Worm (Caenorhabditis elegans) whole organism, L2 larva: ENCODE results near the gene T27D12.1.

Experiments
- C34F6.9 ChIP-seq: fragments of 150-350 bp; optimal IDR thresholded peaks from 2 replicates; lab custom pipeline; 2014; ENCODE audit warnings: missing biosample characterization, missing genetic modification characterization
- R02D3.7 ChIP-seq: fragments of 150-350 bp; optimal IDR thresholded peaks from 2 replicates; lab custom pipeline; 2014; ENCODE audit warnings: missing biosample characterization, missing genetic modification characterization
- ZK546.5 ChIP-seq: sonication (generic microtip); optimal IDR thresholded peaks from 2 replicates; lab custom pipeline; 2017; ENCODE audit warnings: missing biosample characterization, missing genetic modification characterization
- aly-2 ChIP-seq: fragments of 150-350 bp; optimal IDR thresholded peaks from 2 replicates; lab custom pipeline; 2014; ENCODE audit warnings: missing biosample characterization, missing genetic modification characterization
- ama-1 ChIP-seq: fragments of 150-350 bp; optimal IDR thresholded peaks from 2 replicates; lab custom pipeline; 2018; ENCODE audit warnings: inconsistent platforms
- blmp-1 ChIP-seq: sonication (generic microtip); optimal IDR thresholded peaks from 2 replicates; lab custom pipeline; 2017; ENCODE audit warnings: missing genetic modification characterization, mild to moderate bottlenecking, missing compliant biosample characterization, antibody characterized with exemption, moderate library complexity; ENCODE audit not compliant: insufficient read depth
- ceh-16 ChIP-seq: fragments of 150-350 bp; optimal IDR thresholded peaks from 2 replicates; lab custom pipeline; 2014; ENCODE audit warnings: missing biosample characterization, missing genetic modification characterization
- ceh-82 ChIP-seq: fragments of 150-350 bp; optimal IDR thresholded peaks from 2 replicates; lab custom pipeline; 2014; ENCODE audit warnings: missing biosample characterization, missing genetic modification characterization
- crh-2 ChIP-seq: sonication (generic microtip); optimal IDR thresholded peaks from 2 replicates; lab custom pipeline; 2017; ENCODE audit warnings: missing biosample characterization, missing genetic modification characterization
- dmd-4 ChIP-seq: sonication (generic microtip); optimal IDR thresholded peaks from 2 replicates; lab custom pipeline; 2017; ENCODE audit warnings: missing biosample characterization, missing genetic modification characterization
- elt-1 ChIP-seq: fragments of 150-350 bp; optimal IDR thresholded peaks from 2 replicates; lab custom pipeline; 2014; ENCODE audit warnings: missing biosample characterization, missing genetic modification characterization
- elt-3 ChIP-seq: sonication (generic microtip); optimal IDR thresholded peaks from 2 replicates; lab custom pipeline; 2017; ENCODE audit warnings: missing biosample characterization, missing genetic modification characterization
- lin-11 ChIP-seq: fragments of 150-350 bp; sonication (generic microtip); optimal IDR thresholded peaks from 2 replicates; lab custom pipeline; 2014; ENCODE audit warnings: missing biosample characterization, missing genetic modification characterization, inconsistent platforms, mixed read lengths
- lin-13 ChIP-seq: fragments of 150-350 bp; optimal IDR thresholded peaks from 2 replicates; lab custom pipeline; 2014; ENCODE audit warnings: missing biosample characterization, missing genetic modification reagents, missing genetic modification characterization
- lsy-2 ChIP-seq, 2 experiments: fragments of 150-350 bp in 1 of 2; sonication (generic microtip) in 1 of 2; optimal IDR thresholded peaks; 2 replicates each; lab custom pipeline; 2014 to 2017; ENCODE audit warnings: missing biosample characterization in 2 of 2, missing genetic modification characterization in 2 of 2
- mbf-1 ChIP-seq: sonication (generic microtip); optimal IDR thresholded peaks from 2 replicates; lab custom pipeline; 2017; ENCODE audit warnings: missing biosample characterization, missing genetic modification characterization
- mdl-1 ChIP-seq, 2 experiments: fragments of 150-350 bp in 1 of 2; sonication (generic microtip) in 1 of 2; optimal IDR thresholded peaks; 2 replicates each; lab custom pipeline; 2017; ENCODE audit warnings: missing biosample characterization in 2 of 2, missing genetic modification characterization in 2 of 2
- nhr-10 ChIP-seq: sonication (generic microtip); optimal IDR thresholded peaks from 2 replicates; lab custom pipeline; 2017; ENCODE audit warnings: missing biosample characterization, missing genetic modification characterization
- nhr-237 ChIP-seq: fragments of 150-350 bp; optimal IDR thresholded peaks from 2 replicates; lab custom pipeline; 2014; ENCODE audit warnings: missing biosample characterization, missing genetic modification characterization
- nhr-25 ChIP-seq: fragments of 150-350 bp; sonication (generic microtip); optimal IDR thresholded peaks from 3 replicates; lab custom pipeline; 2014; ENCODE audit warnings: missing biosample characterization, missing genetic modification characterization
- nhr-6 ChIP-seq: fragments of 150-350 bp; optimal IDR thresholded peaks from 2 replicates; lab custom pipeline; 2014; ENCODE audit warnings: missing biosample characterization, missing genetic modification characterization
- nhr-77 ChIP-seq: fragments of 150-350 bp; optimal IDR thresholded peaks from 2 replicates; lab custom pipeline; 2014; ENCODE audit warnings: missing biosample characterization, missing genetic modification characterization
- peb-1 ChIP-seq: fragments of 150-350 bp; optimal IDR thresholded peaks from 2 replicates; lab custom pipeline; 2014; ENCODE audit warnings: missing biosample characterization, missing genetic modification characterization
- sem-4 ChIP-seq: fragments of 150-350 bp; optimal IDR thresholded peaks from 2 replicates; lab custom pipeline; 2014; ENCODE audit warnings: missing biosample characterization, missing genetic modification reagents, missing genetic modification characterization
- sma-3 ChIP-seq: sonication (generic microtip); optimal IDR thresholded peaks from 2 replicates; lab custom pipeline; 2016; ENCODE audit warnings: missing genetic modification reagents, missing genetic modification characterization, missing compliant biosample characterization
- sma-9 ChIP-seq, 2 experiments: fragments of 150-350 bp in 1 of 2; sonication (generic microtip) in 1 of 2; optimal IDR thresholded peaks; 2 replicates each; lab custom pipeline; 2014 to 2016; ENCODE audit warnings: missing genetic modification characterization in 2 of 2, mild to moderate bottlenecking in 1 of 2, missing biosample characterization in 1 of 2, missing compliant biosample characterization in 1 of 2, missing genetic modification reagents in 1 of 2, moderate library complexity in 1 of 2
- unc-55 ChIP-seq: fragments of 150-350 bp; sonication (generic microtip); optimal IDR thresholded peaks from 3 replicates; lab custom pipeline; 2014; ENCODE audit warnings: missing biosample characterization, missing genetic modification reagents, missing genetic modification characterization
- unc-62 ChIP-seq: fragments of 150-350 bp; optimal IDR thresholded peaks from 2 replicates; lab custom pipeline; 2014; ENCODE audit warnings: missing biosample characterization, missing genetic modification reagents, missing genetic modification characterization
- zag-1 ChIP-seq: fragments of 150-350 bp; optimal IDR thresholded peaks from 2 replicates; lab custom pipeline; 2014; ENCODE audit warnings: missing biosample characterization, missing genetic modification characterization
- ztf-1 ChIP-seq: fragments of 200-800 bp; sonication (Bioruptor generic); conservative IDR thresholded peaks from 2 replicates; pipeline ENCODE4 v1.3.6; 2022; ENCODE audit warnings: missing genetic modification characterization, missing compliant biosample characterization
- ztf-4 ChIP-seq: fragments of 150-350 bp; optimal IDR thresholded peaks from 2 replicates; lab custom pipeline; 2014; ENCODE audit warnings: missing biosample characterization, missing genetic modification characterization

Gene T27D12.1

DNA sequence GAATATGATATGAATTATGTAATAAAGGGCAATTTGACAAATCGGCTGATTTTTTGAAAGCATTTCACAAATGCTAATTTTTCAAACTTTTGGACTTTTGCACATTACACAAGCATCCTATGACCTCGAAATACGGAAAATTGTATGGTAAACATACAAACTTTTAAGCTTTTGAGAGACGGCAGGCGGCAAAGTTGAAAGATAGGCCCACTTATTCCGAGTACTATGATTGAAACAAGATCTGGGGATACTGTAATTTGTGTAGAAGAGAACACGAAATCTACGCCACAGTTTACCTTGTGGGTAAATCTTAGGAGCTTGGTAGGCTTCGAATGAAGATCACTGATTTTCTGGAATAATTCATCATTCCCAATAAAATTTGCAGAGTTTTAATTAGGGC is 41.2 kb downstream of the T27D12.1 start, which contains the start of gene ZK930.6:
ZK930.6 (plus strand) TSS at position 301 of the 400 bp plus-strand sequence.
- TF ChIP-seq aly-2 (tag; lab: Kevin White, UChicago) (no peak), R02D3.7 (tag; lab: Kevin White, UChicago) (no peak), peb-1 (tag; lab: Kevin White, UChicago) (no peak)
- TF ChIP-seq, all 48 proteins: peak for 0

DNA sequence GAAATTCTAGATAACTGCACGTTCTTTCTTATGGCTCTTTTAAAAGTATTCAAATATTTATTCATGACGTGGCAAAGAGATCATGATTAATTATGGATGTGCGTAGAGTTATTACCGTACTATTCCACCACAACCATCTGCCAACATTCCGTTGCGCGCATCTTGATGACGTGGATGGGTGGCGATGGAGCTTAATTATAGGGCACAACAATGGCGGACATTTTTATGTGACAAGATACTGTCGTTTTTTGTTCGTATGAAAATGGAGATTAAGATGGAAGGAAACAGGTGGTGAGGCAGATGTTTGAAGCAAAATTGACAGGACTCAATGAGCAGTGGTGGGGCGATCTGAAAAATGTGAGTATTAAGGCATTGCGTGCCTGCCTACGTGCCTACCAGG is 45.3 kb downstream of the T27D12.1 start:
- no peak for TF ChIP-seq unc-62 (GFP tag; lab: Kevin White, UChicago)
- no peak for TF ChIP-seq unc-55 (GFP tag; lab: Kevin White, UChicago)
- no peak for TF ChIP-seq elt-3 (tag; lab: Kevin White, UChicago)
- no peak for TF ChIP-seq lin-11 (tag; lab: Kevin White, UChicago)
- TF ChIP-seq crh-2 (tag; lab: Kevin White, UChicago) = no peak
- no peak for TF ChIP-seq nhr-237 (tag; lab: Kevin White, UChicago)
- TF ChIP-seq sma-9 (GFP tag; optimal IDR thresholded peaks at IDR 0.05; lab: Kevin White, UChicago) = no peak
- TF ChIP-seq sma-9 (tag; optimal IDR thresholded peaks at IDR 0.05; lab: Kevin White, UChicago) = no peak
- no peak for TF ChIP-seq nhr-77 (tag; lab: Kevin White, UChicago)
- no peak for TF ChIP-seq ztf-1 (GFP tag; lab: Robert Waterston, UW)
- TF ChIP-seq sma-3 (GFP tag; lab: Kevin White, UChicago) = no peak
- no peak for TF ChIP-seq nhr-6 (tag; lab: Kevin White, UChicago)
- no peak for TF ChIP-seq sem-4 (tag; lab: Kevin White, UChicago)
- TF ChIP-seq ama-1 (lab: Kevin White, UChicago) = no peak
- no peak for TF ChIP-seq blmp-1 (tag; lab: Kevin White, UChicago)
- no peak for TF ChIP-seq zag-1 (tag; lab: Kevin White, UChicago)
- TF ChIP-seq, all 48 proteins: peak for 0

DNA sequence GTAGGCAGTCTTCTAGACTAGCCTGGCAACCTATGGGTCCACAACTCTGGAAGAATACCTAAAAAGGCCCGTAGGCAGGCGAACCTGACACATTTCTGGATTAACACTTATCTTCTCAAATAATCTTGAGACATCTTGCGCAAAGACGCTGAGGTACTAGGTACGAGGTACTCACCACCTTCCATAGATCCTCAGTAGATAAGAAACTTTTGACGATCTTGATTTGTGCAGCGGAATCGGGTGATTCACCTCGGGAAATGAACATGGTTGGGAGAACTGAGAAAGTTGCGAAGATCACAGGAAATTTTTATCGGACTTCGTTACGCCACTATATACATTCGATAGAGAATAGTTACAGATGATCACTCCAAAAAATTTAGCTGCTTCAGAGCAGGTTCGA is 45.7 kb downstream of the T27D12.1 start:
- TF ChIP-seq ZK546.5 (tag; lab: Kevin White, UChicago) (no peak), unc-55 (GFP tag; lab: Kevin White, UChicago) (no peak), ama-1 (lab: Kevin White, UChicago) (no peak), elt-1 (peak; percentile 48), ceh-82 (tag; lab: Kevin White, UChicago) (no peak), aly-2 (tag; lab: Kevin White, UChicago) (no peak), R02D3.7 (tag; lab: Kevin White, UChicago) (no peak), C34F6.9 (tag; lab: Kevin White, UChicago) (no peak), nhr-10 (tag; lab: Kevin White, UChicago) (no peak), lsy-2 (tag; optimal IDR thresholded peaks at IDR 0.05; lab: Kevin White, UChicago) (no peak), ceh-16 (tag; lab: Kevin White, UChicago) (peak; percentile 35)

DNA sequence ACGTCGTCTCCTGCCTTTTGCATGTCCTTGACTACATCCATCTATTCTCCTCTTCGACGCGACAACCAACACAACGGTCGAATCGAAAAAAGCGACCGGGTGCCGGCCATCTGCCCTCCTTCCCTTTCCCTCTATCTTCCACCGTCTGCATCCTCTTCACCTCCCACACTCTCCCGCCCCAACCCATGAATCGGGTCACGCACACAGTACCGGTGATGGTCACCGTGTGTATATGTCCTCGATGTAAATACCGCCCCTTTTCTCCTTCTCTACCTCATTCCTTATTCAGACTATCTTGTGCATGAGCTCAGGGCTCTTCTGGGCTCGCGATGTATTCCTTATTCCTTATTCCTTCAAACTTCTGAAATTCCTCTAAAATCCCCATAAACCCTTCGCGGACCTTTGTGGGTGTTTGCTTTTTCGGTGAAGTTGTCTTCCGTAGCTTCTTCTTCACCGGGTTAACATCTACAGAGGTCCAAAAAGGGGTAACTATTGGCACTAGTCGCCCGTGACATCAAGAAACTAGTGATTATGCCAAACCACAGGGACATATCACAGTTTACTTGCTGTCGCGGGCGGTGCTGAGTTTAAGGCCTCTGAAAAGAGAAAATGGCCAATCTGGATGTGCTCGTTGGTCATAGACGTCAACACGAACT is 47.1 kb downstream of the T27D12.1 start:
- TF ChIP-seq sma-3 (GFP tag; lab: Kevin White, UChicago) = peak; percentile 25
- TF ChIP-seq blmp-1 (tag; lab: Kevin White, UChicago) = no peak
- TF ChIP-seq nhr-25 (tag; lab: Kevin White, UChicago) = peak; percentile 42
- TF ChIP-seq dmd-4 (tag; lab: Kevin White, UChicago) = no peak

DNA sequence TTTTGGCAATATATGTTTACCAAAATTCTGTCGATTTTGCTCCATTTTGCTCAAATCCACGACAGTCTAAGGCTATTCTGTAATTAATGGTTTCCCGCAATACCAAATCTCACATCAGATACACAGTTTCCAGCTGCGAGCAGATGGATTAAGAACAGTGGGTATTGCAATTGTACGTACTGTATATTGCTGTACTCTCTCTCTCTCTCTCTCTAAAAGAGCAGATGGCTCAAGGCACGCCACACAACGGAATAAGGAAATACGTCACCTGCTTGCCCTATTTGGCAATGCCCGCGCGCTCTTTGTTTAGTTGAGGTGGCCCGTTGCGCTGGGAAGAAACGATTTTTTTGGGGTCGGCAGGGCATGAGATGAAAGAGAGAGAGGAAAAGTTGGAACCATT is 48.2 kb downstream of the T27D12.1 start:
- TF ChIP-seq mdl-1 (tag; optimal IDR thresholded peaks at IDR 0.05; lab: Kevin White, UChicago) = no peak
- no peak for TF ChIP-seq ztf-4
- TF ChIP-seq mbf-1 = no peak
- TF ChIP-seq crh-2 (tag; lab: Kevin White, UChicago) = no peak
- no peak for TF ChIP-seq sma-9 (GFP tag; optimal IDR thresholded peaks at IDR 0.05; lab: Kevin White, UChicago)
- TF ChIP-seq sma-9 (tag; optimal IDR thresholded peaks at IDR 0.05; lab: Kevin White, UChicago) = no peak
- TF ChIP-seq sma-3 (GFP tag; lab: Kevin White, UChicago) = no peak

DNA sequence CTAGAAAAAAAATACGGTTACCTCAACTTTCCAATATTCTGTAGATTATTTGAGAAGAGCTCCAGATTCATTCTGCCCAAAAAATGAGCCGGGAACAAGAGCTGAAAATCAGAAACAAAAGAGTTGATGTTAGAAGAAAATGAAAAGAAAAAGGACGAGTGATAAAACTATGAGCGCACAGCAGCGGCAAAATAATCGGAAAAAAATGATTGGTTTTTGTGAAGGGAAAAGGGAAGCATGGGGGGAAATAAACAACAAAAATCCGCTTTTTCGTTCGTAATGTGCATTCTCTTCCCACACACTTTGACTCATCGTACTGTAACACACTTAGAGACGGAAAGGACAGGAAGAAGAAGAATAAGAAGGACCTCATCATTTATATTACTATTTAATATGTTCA is 50.9 kb downstream of the T27D12.1 start, which contains the start of gene ZK930.2:
ZK930.2 (minus strand) TSS at position 101 of the 400 bp plus-strand sequence.
- no peak for TF ChIP-seq lsy-2 (tag; optimal IDR thresholded peaks at IDR 0.05; lab: Kevin White, UChicago)
- no peak for TF ChIP-seq lin-13
- no peak for TF ChIP-seq nhr-6 (tag; lab: Kevin White, UChicago)
- no peak for TF ChIP-seq crh-2 (tag; lab: Kevin White, UChicago)
- no peak for TF ChIP-seq dmd-4 (tag; lab: Kevin White, UChicago)
- no peak for TF ChIP-seq nhr-77 (tag; lab: Kevin White, UChicago)
- TF ChIP-seq aly-2 (tag; lab: Kevin White, UChicago) = no peak
- TF ChIP-seq R02D3.7 (tag; lab: Kevin White, UChicago) = no peak
- no peak for TF ChIP-seq ztf-1 (GFP tag; lab: Robert Waterston, UW)
- TF ChIP-seq nhr-237 (tag; lab: Kevin White, UChicago) = no peak
- no peak for TF ChIP-seq lin-11 (tag; lab: Kevin White, UChicago)
- TF ChIP-seq blmp-1 (tag; lab: Kevin White, UChicago) = no peak
- no peak for TF ChIP-seq peb-1 (tag; lab: Kevin White, UChicago)
